Fruit fly (Drosophila melanogaster): Measurements from ENCODE around the gene CG33267.

- no peak for TF ChIP-seq CG8478 (optimal IDR thresholded peaks at IDR 0.05)
- no peak for TF ChIP-seq CTCF (optimal IDR thresholded peaks at IDR 0.05)
Measured at dm6 chr3L:11563972-11564533, at the start of gene CG33267, which contains the start of gene CG46412.

All from S2 (cell line).